Fruit fly (Drosophila melanogaster): ENCODE data around the gene CG42369.
A peak's percentile ranks its signal among the peaks of the same experiment; 100 is the strongest.

The CG42369 gene

dm6 chr2L:6350984-6351808, 45.9 kb downstream of the CG42369 start, which contains the start of gene CG9498 (continued):
- peak in 1 of 2 experiments; percentile 69 for TF ChIP-seq Eip74EF (GFP tag; optimal IDR thresholded peaks at IDR 0.05)
- TF ChIP-seq HHEX (GFP tag; optimal IDR thresholded peaks at IDR 0.05) = peak; percentile 91
- TF ChIP-seq ato (GFP tag; IDR thresholded peaks at IDR 0.05; ENCODE audit: partially characterized antibody) = no peak
- peak; percentile 86 for TF ChIP-seq CG17361 (GFP tag; IDR thresholded peaks at IDR 0.05)
- no peak for TF ChIP-seq ac (GFP tag; optimal IDR thresholded peaks at IDR 0.05)
- no peak for TF ChIP-seq unc-4 (GFP tag; IDR thresholded peaks at IDR 0.05; ENCODE audit: partially characterized antibody)
- TF ChIP-seq Aef1 (GFP tag; IDR thresholded peaks at IDR 0.05) = peak; percentile 50; the same call in 2 of the 3 replicates
- TF ChIP-seq CG18476 (GFP tag; optimal IDR thresholded peaks at IDR 0.05) = peak; percentile 49
- peak; percentile 91 for TF ChIP-seq CG6854 (GFP tag; optimal IDR thresholded peaks at IDR 0.05)
- TF ChIP-seq al (GFP tag; IDR thresholded peaks at IDR 0.05) = peak; percentile 92
- TF ChIP-seq Gsc (GFP tag; IDR thresholded peaks at IDR 0.05) = no peak
- peak; percentile 81 for TF ChIP-seq Ptx1 (GFP tag; IDR thresholded peaks at IDR 0.05)
- TF ChIP-seq toy (GFP tag; IDR thresholded peaks at IDR 0.05) = peak; percentile 83
- peak; percentile 77 for TF ChIP-seq CG18619 (GFP tag; optimal IDR thresholded peaks at IDR 0.05)
- no peak for TF ChIP-seq CG30431 (GFP tag; optimal IDR thresholded peaks at IDR 0.05)
- peak; percentile 92 for TF ChIP-seq Fer3 (tag; optimal IDR thresholded peaks at IDR 0.05)
- peak; percentile 82 for TF ChIP-seq CG31224 (GFP tag; IDR thresholded peaks at IDR 0.05)
- peak; percentile 78 for TF ChIP-seq CG4328 (GFP tag; optimal IDR thresholded peaks at IDR 0.05)
- peak; percentile 95 for TF ChIP-seq exex (tag; optimal IDR thresholded peaks at IDR 0.05)
- peak; percentile 27 for TF ChIP-seq CG7786 (GFP tag; optimal IDR thresholded peaks at IDR 0.05)
- peak; percentile 66 for TF ChIP-seq CG12155 (GFP tag; optimal IDR thresholded peaks at IDR 0.05)
- peak; percentile 49; the same call in 1 of the 2 replicates for TF ChIP-seq E2f2 (GFP tag; IDR thresholded peaks at IDR 0.05)
- TF ChIP-seq CG7928 (GFP tag; optimal IDR thresholded peaks at IDR 0.05) = peak; percentile 52
- TF ChIP-seq hkb (optimal IDR thresholded peaks at IDR 0.05) = no peak
- peak; percentile 77; the same call in 1 of the 2 replicates for TF ChIP-seq hkb (GFP tag; IDR thresholded peaks at IDR 0.05)
- peak; percentile 55 for TF ChIP-seq az2 (GFP tag; optimal IDR thresholded peaks at IDR 0.05)
- TF ChIP-seq crc (GFP tag; optimal IDR thresholded peaks at IDR 0.05) = no peak
- TF ChIP-seq CG15269 (tag; optimal IDR thresholded peaks at IDR 0.05) = peak; percentile 88
- peak; percentile 60 for TF ChIP-seq schlank (tag; optimal IDR thresholded peaks at IDR 0.05)
- peak; percentile 44; the same call in 1 of the 3 replicates for TF ChIP-seq CG2889 (GFP tag; IDR thresholded peaks at IDR 0.05)
- TF ChIP-seq Vsx1 (GFP tag; optimal IDR thresholded peaks at IDR 0.05) = peak; percentile 93
- TF ChIP-seq CG7271 (tag; optimal IDR thresholded peaks at IDR 0.05) = no peak
- peak; percentile 93 for TF ChIP-seq CG7839 (tag; optimal IDR thresholded peaks at IDR 0.05)
- no peak for TF ChIP-seq fd64A (GFP tag; optimal IDR thresholded peaks at IDR 0.05)
- TF ChIP-seq BEAF-32 (GFP tag; optimal IDR thresholded peaks at IDR 0.05) = no peak
- TF ChIP-seq pzg (GFP tag; optimal IDR thresholded peaks at IDR 0.05) = peak; percentile 1
- peak; percentile 55 for TF ChIP-seq mam (GFP tag; optimal IDR thresholded peaks at IDR 0.05)
- peak; percentile 81 for TF ChIP-seq org-1 (GFP tag; optimal IDR thresholded peaks at IDR 0.05)
- TF ChIP-seq grau (tag; optimal IDR thresholded peaks at IDR 0.05) = peak; percentile 91
- TF ChIP-seq CG7987 (GFP tag; optimal IDR thresholded peaks at IDR 0.05) = no peak
- TF ChIP-seq jigr1 (GFP tag; IDR thresholded peaks at IDR 0.05) = peak; percentile 67; the same call in 2 of the 3 replicates
- peak; percentile 18 for TF ChIP-seq luna (GFP tag; optimal IDR thresholded peaks at IDR 0.05)
- peak; percentile 70 for TF ChIP-seq D19A (tag; optimal IDR thresholded peaks at IDR 0.05)
- TF ChIP-seq dimm (GFP tag; IDR thresholded peaks at IDR 0.05) = peak; percentile 67
- 0 out of 3 replicates have a peak, but pooled peaks have one; percentile 21 for TF ChIP-seq gce (GFP tag; IDR thresholded peaks at IDR 0.05)
- peak; percentile 36 for TF ChIP-seq ewg (GFP tag; optimal IDR thresholded peaks at IDR 0.05)
- peak; percentile 14; the same call in 1 of the 2 replicates for TF ChIP-seq MBD-R2 (GFP tag; IDR thresholded peaks at IDR 0.05)
- TF ChIP-seq lilli (GFP tag; optimal IDR thresholded peaks at IDR 0.05) = peak; percentile 67

Measured in whole organism, embryonic.